Fruit fly (Drosophila melanogaster): ENCODE data around the gene CG42467.
A peak's percentile ranks its signal among the peaks of the same experiment; 100 is the strongest.

CG42467 gene

DNA sequence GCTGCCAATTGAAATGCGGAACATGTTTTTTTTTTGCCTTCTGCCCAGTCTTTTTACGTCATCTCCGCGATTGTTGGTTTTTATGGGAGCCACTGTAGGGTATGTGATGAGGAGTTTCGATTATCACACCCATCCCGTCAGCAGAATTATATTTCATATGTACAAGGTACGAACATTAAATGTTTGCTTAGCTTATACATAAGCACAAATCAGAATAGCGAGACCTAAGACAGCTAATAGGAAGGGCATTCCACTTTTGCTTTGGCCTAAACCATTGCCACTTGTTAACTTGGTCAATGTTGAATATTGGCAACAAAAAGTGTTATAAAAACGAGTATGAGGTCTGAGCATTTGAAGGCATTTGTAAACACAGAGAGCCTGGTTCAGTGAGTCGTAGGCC lies 2.2 kb downstream of the CG42467 start, which contains the start of gene CG2816 (continued):
- TF ChIP-seq ap (GFP tag; IDR thresholded peaks at IDR 0.05) (peak; percentile 69), CG1233 (GFP tag; optimal IDR thresholded peaks at IDR 0.05) (no peak), CG14441 (GFP tag; IDR thresholded peaks at IDR 0.05) (peak; percentile 63; the same call in 1 of the 2 replicates), ara (GFP tag; IDR thresholded peaks at IDR 0.05) (0 out of 2 replicates have a peak, but pooled peaks have one; percentile 27), mld (GFP tag; IDR thresholded peaks at IDR 0.05; ENCODE audit: partially characterized antibody) (no peak), CrebB (tag; optimal IDR thresholded peaks at IDR 0.05) (peak; percentile 70), luna (GFP tag; optimal IDR thresholded peaks at IDR 0.05) (peak; percentile 80), Dek (tag; optimal IDR thresholded peaks at IDR 0.05) (peak; percentile 76), tin (GFP tag; optimal IDR thresholded peaks at IDR 0.05) (peak; percentile 53), MBD-R2 (GFP tag; IDR thresholded peaks at IDR 0.05) (peak; percentile 18; the same call in 1 of the 2 replicates), cwo (GFP tag; optimal IDR thresholded peaks at IDR 0.05) (peak; percentile 18), CG7372 (GFP tag; IDR thresholded peaks at IDR 0.05) (peak; percentile 85), CG18011 (GFP tag; optimal IDR thresholded peaks at IDR 0.05) (peak; percentile 44), CG9876 (GFP tag; optimal IDR thresholded peaks at IDR 0.05) (peak; percentile 75), ken (GFP tag; IDR thresholded peaks at IDR 0.05) (peak; percentile 39; the same call in 1 of the 3 replicates), pan (optimal IDR thresholded peaks at IDR 0.05) (no peak), pan (GFP tag; optimal IDR thresholded peaks at IDR 0.05 in 1 of 2, IDR thresholded peaks at IDR 0.05 in 1 of 2) (peak in 1 of 2 experiments; percentile 60), crc (GFP tag; optimal IDR thresholded peaks at IDR 0.05) (peak; percentile 71), lov (optimal IDR thresholded peaks at IDR 0.05) (no peak), lov (GFP tag; IDR thresholded peaks at IDR 0.05) (no peak; the same call in 2 of the 3 replicates), sens (GFP tag) (peak; percentile 78), Trl (optimal IDR thresholded peaks at IDR 0.05) (no peak), Trl (GFP tag; optimal IDR thresholded peaks at IDR 0.05) (peak; percentile 26), en (GFP tag; optimal IDR thresholded peaks at IDR 0.05) (peak; percentile 7), lilli (GFP tag; optimal IDR thresholded peaks at IDR 0.05) (peak; percentile 93), CG34376 (GFP tag; optimal IDR thresholded peaks at IDR 0.05) (peak; percentile 13), CG7786 (GFP tag; optimal IDR thresholded peaks at IDR 0.05) (peak; percentile 89), hb (GFP tag; IDR thresholded peaks at IDR 0.05; ENCODE audit: partially characterized antibody) (no peak), Poxn (GFP tag; IDR thresholded peaks at IDR 0.05) (peak; percentile 37; the same call in 1 of the 2 replicates), CG2889 (GFP tag; IDR thresholded peaks at IDR 0.05) (peak; percentile 76; the same call in 2 of the 3 replicates), bab2 (GFP tag; optimal IDR thresholded peaks at IDR 0.05) (peak; percentile 0), mam (GFP tag; optimal IDR thresholded peaks at IDR 0.05) (peak; percentile 96), CG4328 (GFP tag; optimal IDR thresholded peaks at IDR 0.05) (no peak), dysf (GFP tag; IDR thresholded peaks at IDR 0.05) (peak; percentile 92), Taf1 (GFP tag; IDR thresholded peaks at IDR 0.05) (peak; percentile 73), CG4820 (GFP tag; optimal IDR thresholded peaks at IDR 0.05) (no peak), CG13296 (GFP tag; optimal IDR thresholded peaks at IDR 0.05) (peak; percentile 38), Fer2 (tag; optimal IDR thresholded peaks at IDR 0.05) (peak; percentile 36), esg (GFP tag; conservative IDR thresholded peaks at IDR 0.05) (peak; percentile 67), Myb (GFP tag; optimal IDR thresholded peaks at IDR 0.05) (peak; percentile 72), CG16813 (GFP tag; IDR thresholded peaks at IDR 0.05; ENCODE audit: partially characterized antibody) (no peak), CG17328 (GFP tag; IDR thresholded peaks at IDR 0.05) (0 out of 2 replicates have a peak, but pooled peaks have one; percentile 22), chn (GFP tag; optimal IDR thresholded peaks at IDR 0.05) (peak; percentile 25), gro (GFP tag; optimal IDR thresholded peaks at IDR 0.05) (peak; percentile 96), vfl (GFP tag; optimal IDR thresholded peaks at IDR 0.05) (peak; percentile 89), fd96Cb (tag; optimal IDR thresholded peaks at IDR 0.05) (peak; percentile 6), Rfx (GFP tag; IDR thresholded peaks at IDR 0.05) (peak; percentile 98), Hsf (GFP tag; optimal IDR thresholded peaks at IDR 0.05) (peak; percentile 12), jumu (GFP tag; optimal IDR thresholded peaks at IDR 0.05) (peak; percentile 54), CG18599 (GFP tag; optimal IDR thresholded peaks at IDR 0.05) (peak; percentile 61), CG30431 (GFP tag; optimal IDR thresholded peaks at IDR 0.05) (peak; percentile 6), BEAF-32 (GFP tag; optimal IDR thresholded peaks at IDR 0.05) (no peak)

Measured in whole organism, embryonic.